Worm (Caenorhabditis elegans) whole organism, young adult: ENCODE measurements around the gene F44E2.9.

ENCODE experiments used
- B0035.1 ChIP-seq: sonication (generic microtip); optimal IDR thresholded peaks from 2 replicates; lab custom pipeline; 2016; ENCODE audit warnings: missing genetic modification characterization, mild to moderate bottlenecking, missing compliant biosample characterization, missing genotype, missing genetic modification reagents
- B0261.1 ChIP-seq: sonication (generic microtip); optimal IDR thresholded peaks from 2 replicates; lab custom pipeline; 2016; ENCODE audit warnings: mild to moderate bottlenecking, missing genetic modification characterization, moderate library complexity, missing compliant biosample characterization
- B0336.3 ChIP-seq: fragments of 200-800 bp; sonication (Bioruptor generic); IDR thresholded peaks from 2 replicates; pipeline ENCODE4 v1.3.6; 2022; ENCODE audit warnings: missing genetic modification characterization, missing compliant biosample characterization
- C06A6.2 ChIP-seq: fragments of 200-800 bp; sonication (Bioruptor generic); conservative IDR thresholded peaks from 2 replicates; pipeline ENCODE4 v1.3.6; 2022; ENCODE audit warnings: missing genetic modification characterization, missing compliant biosample characterization
- C17E4.6 ChIP-seq: fragments of 200-800 bp; sonication (Bioruptor generic); IDR thresholded peaks from 2 replicates; pipeline ENCODE4 v1.3.6; 2022; ENCODE audit warnings: missing genetic modification reagents, missing genetic modification characterization, missing compliant biosample characterization
- F23B12.7 ChIP-seq: sonication (generic microtip); optimal IDR thresholded peaks from 2 replicates; lab custom pipeline; 2017; ENCODE audit warnings: missing genetic modification characterization, mild to moderate bottlenecking, missing compliant biosample characterization, antibody characterized with exemption, moderate library complexity; ENCODE audit not compliant: insufficient read depth
- F33H1.4 ChIP-seq: fragments of 200-800 bp; sonication (Bioruptor generic); IDR thresholded peaks from 2 replicates; pipeline ENCODE4 v1.3.6; 2022; ENCODE audit warnings: missing genetic modification reagents, missing genetic modification characterization, missing compliant biosample characterization
- F49E8.2 ChIP-seq: sonication (generic microtip); optimal IDR thresholded peaks from 3 replicates; lab custom pipeline; 2017; ENCODE audit warnings: missing genetic modification characterization, mild to moderate bottlenecking, missing compliant biosample characterization, antibody characterized with exemption, moderate library complexity; ENCODE audit not compliant: insufficient read depth
- F52B5.7 ChIP-seq: sonication (generic microtip); optimal IDR thresholded peaks from 2 replicates; lab custom pipeline; 2016; ENCODE audit warnings: mild to moderate bottlenecking, missing genetic modification characterization, missing compliant biosample characterization
- Y53G8AR.9 ChIP-seq: fragments of 200-800 bp; sonication (Bioruptor generic); conservative IDR thresholded peaks from 2 replicates; pipeline ENCODE4 v1.3.6; 2022; ENCODE audit warnings: missing genetic modification reagents, missing genetic modification characterization, missing compliant biosample characterization
- Y95B8A.8 ChIP-seq: fragments of 200-800 bp; sonication (Bioruptor generic); IDR thresholded peaks from 2 replicates; pipeline ENCODE4 v1.3.6; 2022; ENCODE audit warnings: missing genetic modification reagents, missing genetic modification characterization, missing compliant biosample characterization
- atf-7 ChIP-seq: sonication (generic microtip); optimal IDR thresholded peaks from 2 replicates; lab custom pipeline; 2017; ENCODE audit warnings: mild to moderate bottlenecking, missing genetic modification characterization, missing compliant biosample characterization
- bed-1 ChIP-seq: fragments of 200-800 bp; sonication (Bioruptor generic); IDR thresholded peaks from 2 replicates; pipeline ENCODE4 v1.3.6; 2022; ENCODE audit warnings: missing genetic modification reagents, missing genetic modification characterization, missing compliant biosample characterization
- ceh-100 ChIP-seq: fragments of 200-800 bp; sonication (Bioruptor generic); IDR thresholded peaks from 2 replicates; pipeline ENCODE4 v1.3.6; 2022; ENCODE audit warnings: missing genetic modification reagents, missing genetic modification characterization, missing compliant biosample characterization
- chd-7 ChIP-seq: sonication (generic microtip); optimal IDR thresholded peaks from 2 replicates; lab custom pipeline; 2016; ENCODE audit warnings: mild to moderate bottlenecking, missing genetic modification characterization, moderate library complexity, missing compliant biosample characterization
- die-1 ChIP-seq: sonication (generic microtip); optimal IDR thresholded peaks from 2 replicates; lab custom pipeline; 2016; ENCODE audit warnings: missing genotype, mild to moderate bottlenecking, missing genetic modification characterization, missing compliant biosample characterization
- dpl-1 ChIP-seq: fragments of 150-350 bp; optimal IDR thresholded peaks from 2 replicates; lab custom pipeline; 2014; ENCODE audit warnings: missing biosample characterization, missing genetic modification reagents, missing genetic modification characterization
- efl-1 ChIP-seq: fragments of 150-350 bp; optimal IDR thresholded peaks from 2 replicates; lab custom pipeline; 2014; ENCODE audit warnings: missing biosample characterization, missing genetic modification reagents, missing genetic modification characterization
- egl-44 ChIP-seq: fragments of 200-800 bp; sonication (Bioruptor generic); IDR thresholded peaks from 2 replicates; pipeline ENCODE4 v1.3.6; 2022; ENCODE audit warnings: missing genetic modification reagents, missing genetic modification characterization, missing compliant biosample characterization
- gei-17 ChIP-seq: fragments of 200-800 bp; sonication (Bioruptor generic); optimal IDR thresholded peaks from 2 replicates; lab custom pipeline; 2018; ENCODE audit warnings: mild to moderate bottlenecking, missing genetic modification characterization, missing compliant biosample characterization
- hlh-12 ChIP-seq: sonication (generic microtip); optimal IDR thresholded peaks from 2 replicates; lab custom pipeline; 2016; ENCODE audit warnings: missing genetic modification characterization, missing compliant biosample characterization
- hsf-1 ChIP-seq: fragments of 200-800 bp; sonication (Bioruptor generic); IDR thresholded peaks from 2 replicates; pipeline ENCODE4 v1.3.6; 2022; ENCODE audit warnings: missing genetic modification reagents, missing genetic modification characterization, missing compliant biosample characterization
- lin-26 ChIP-seq: fragments of 200-800 bp; sonication (Bioruptor generic); IDR thresholded peaks from 2 replicates; pipeline ENCODE4 v1.3.6; 2022; ENCODE audit warnings: missing genetic modification reagents, missing genetic modification characterization, missing compliant biosample characterization
- lin-35 ChIP-seq, 3 experiments: fragments of 150-350 bp in 2 of 3; sonication (generic microtip) in 1 of 3; optimal IDR thresholded peaks; 2 replicates each; lab custom pipeline; 2014 to 2018; ENCODE audit warnings: missing biosample characterization in 3 of 3, missing genetic modification characterization in 3 of 3, missing genetic modification reagents in 3 of 3
- lin-54 ChIP-seq: fragments of 200-800 bp; sonication (Bioruptor generic); optimal IDR thresholded peaks from 2 replicates; lab custom pipeline; 2018; ENCODE audit warnings: mild to moderate bottlenecking, missing genetic modification characterization, missing compliant biosample characterization
- madf-10 ChIP-seq: sonication (generic microtip); optimal IDR thresholded peaks from 2 replicates; lab custom pipeline; 2016; ENCODE audit warnings: mild to moderate bottlenecking, missing genetic modification characterization, missing compliant biosample characterization
- mcd-1 ChIP-seq: fragments of 200-800 bp; sonication (Bioruptor generic); IDR thresholded peaks from 2 replicates; pipeline ENCODE4 v1.3.6; 2022; ENCODE audit warnings: missing genetic modification reagents, missing genetic modification characterization, missing compliant biosample characterization
- mel-28 ChIP-seq: sonication (generic microtip); optimal IDR thresholded peaks from 2 replicates; lab custom pipeline; 2016; ENCODE audit warnings: borderline replicate concordance, mild to moderate bottlenecking, missing genetic modification characterization, missing compliant biosample characterization
- nhr-80 ChIP-seq: sonication (generic microtip); optimal IDR thresholded peaks from 2 replicates; lab custom pipeline; 2016; ENCODE audit warnings: missing genetic modification characterization, missing compliant biosample characterization
- rpc-1 ChIP-seq, 2 experiments: fragments of 150-350 bp in 1 of 2; sonication (generic microtip) in 1 of 2; optimal IDR thresholded peaks; 2 replicates each; lab custom pipeline; 2014 to 2018; ENCODE audit warnings: missing biosample characterization in 1 of 2, missing genetic modification characterization in 1 of 2, missing genetic modification reagents in 1 of 2, missing genotype in 1 of 2
- tbp1 ChIP-seq: fragments of 200-800 bp; sonication (Bioruptor generic); optimal IDR thresholded peaks from 2 replicates; lab custom pipeline; 2018; ENCODE audit warnings: mild to moderate bottlenecking, missing genetic modification characterization, missing compliant biosample characterization
- unc-130 ChIP-seq: sonication (generic microtip); optimal IDR thresholded peaks from 2 replicates; lab custom pipeline; 2016; ENCODE audit warnings: missing genetic modification reagents, missing genetic modification characterization, missing compliant biosample characterization
- ztf-18 ChIP-seq: sonication (generic microtip); optimal IDR thresholded peaks from 2 replicates; lab custom pipeline; 2016; ENCODE audit warnings: missing genotype, mild to moderate bottlenecking, missing genetic modification characterization, missing compliant biosample characterization
- ztf-6 ChIP-seq: fragments of 200-800 bp; sonication (Bioruptor generic); IDR thresholded peaks from 2 replicates; pipeline ENCODE4 v1.3.6; 2022; ENCODE audit warnings: missing genetic modification reagents, missing genetic modification characterization, missing compliant biosample characterization

Gene F44E2.9

DNA sequence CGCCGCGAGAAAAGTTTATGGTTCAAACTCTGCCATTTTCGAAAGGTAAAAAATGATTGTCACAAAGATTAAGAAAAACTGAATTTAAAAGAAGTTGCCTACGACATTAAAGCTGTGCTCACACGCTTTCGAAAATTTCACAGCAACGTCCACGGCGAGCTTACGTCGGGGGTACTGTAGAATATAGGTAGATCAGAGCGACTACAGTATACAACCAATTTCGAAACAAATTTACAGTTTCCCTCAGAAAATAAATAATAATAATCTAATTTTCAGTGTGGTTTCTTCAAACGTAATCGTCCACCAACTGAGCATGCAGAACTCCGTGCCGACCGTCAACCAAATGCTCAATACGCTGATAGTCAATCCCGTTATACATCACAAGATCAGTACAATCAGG is 25.8 kb downstream of the F44E2.9 start:
- TF ChIP-seq B0261.1 (tag; lab: Kevin White, UChicago) (no peak), mel-28 (no peak), ztf-6 (GFP tag; lab: Robert Waterston, UW) (no peak), B0035.1 (tag; lab: Kevin White, UChicago) (no peak), Y53G8AR.9 (0 out of 2 replicates have a peak, but pooled peaks have one; percentile 19)

DNA sequence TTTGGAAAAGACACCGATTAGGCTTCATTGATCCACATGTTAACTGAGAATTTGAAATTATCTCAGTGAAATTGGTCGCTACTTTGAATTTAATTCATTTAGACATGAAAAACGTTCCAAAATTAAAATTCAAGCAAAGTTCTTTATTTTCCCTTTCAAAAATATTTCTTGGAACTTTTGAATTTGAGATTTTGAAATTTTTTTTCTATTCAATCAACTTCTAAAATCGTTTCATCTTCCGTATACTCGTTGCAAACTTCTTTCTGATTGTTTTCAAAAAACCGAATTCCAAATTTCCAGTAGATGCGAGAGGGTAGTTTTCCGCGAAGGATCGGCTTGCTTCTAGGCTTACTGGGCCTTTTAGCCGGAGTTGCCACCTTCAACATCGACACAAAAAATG is 31.7 kb downstream of the F44E2.9 start, which contains the start of gene pat-2:
Gene pat-2 (plus strand): TSS at position 301 of the 400 bp plus-strand sequence.
- TF ChIP-seq C17E4.6 (GFP tag; lab: Robert Waterston, UW) (no peak), C06A6.2 (GFP tag; lab: Robert Waterston, UW) (no peak), B0336.3 (GFP tag; lab: Robert Waterston, UW) (no peak), tbp1 (GFP tag; lab: Kevin White, UChicago) (no peak), madf-10 (tag; lab: Kevin White, UChicago) (no peak), ztf-18 (tag; lab: Kevin White, UChicago) (no peak), Y95B8A.8 (GFP tag; lab: Robert Waterston, UW) (no peak), hsf-1 (no peak), F49E8.2 (tag; lab: Kevin White, UChicago) (no peak), F52B5.7 (no peak)

DNA sequence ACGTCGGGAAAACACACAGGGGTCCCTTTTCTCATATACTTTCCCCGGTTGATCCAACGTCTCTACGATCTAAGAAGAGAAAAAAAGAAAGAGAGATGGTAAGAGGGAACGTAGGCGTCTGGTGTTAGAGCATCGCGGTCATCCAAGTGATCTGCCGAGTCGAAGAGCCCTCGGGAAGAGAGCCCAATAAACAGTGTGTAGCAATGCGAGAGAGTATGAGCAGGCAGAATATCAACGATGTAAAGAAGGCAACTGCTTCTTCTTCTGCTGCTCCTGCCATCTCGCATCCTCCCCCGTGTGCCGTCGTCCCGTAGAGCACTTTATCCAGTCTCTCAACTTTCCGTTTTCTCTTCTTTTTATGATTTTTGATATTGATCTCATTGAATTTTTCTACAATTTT is 34.6 kb downstream of the F44E2.9 start:
- TF ChIP-seq F49E8.2 (tag; lab: Kevin White, UChicago) (no peak), gei-17 (GFP tag; lab: Kevin White, UChicago) (no peak), ceh-100 (GFP tag; lab: Robert Waterston, UW) (no peak), chd-7 (no peak), egl-44 (GFP tag; lab: Robert Waterston, UW) (no peak), bed-1 (GFP tag; lab: Robert Waterston, UW) (no peak), B0035.1 (tag; lab: Kevin White, UChicago) (no peak), F33H1.4 (GFP tag; lab: Robert Waterston, UW) (no peak), unc-130 (GFP tag; lab: Kevin White, UChicago) (no peak)

DNA sequence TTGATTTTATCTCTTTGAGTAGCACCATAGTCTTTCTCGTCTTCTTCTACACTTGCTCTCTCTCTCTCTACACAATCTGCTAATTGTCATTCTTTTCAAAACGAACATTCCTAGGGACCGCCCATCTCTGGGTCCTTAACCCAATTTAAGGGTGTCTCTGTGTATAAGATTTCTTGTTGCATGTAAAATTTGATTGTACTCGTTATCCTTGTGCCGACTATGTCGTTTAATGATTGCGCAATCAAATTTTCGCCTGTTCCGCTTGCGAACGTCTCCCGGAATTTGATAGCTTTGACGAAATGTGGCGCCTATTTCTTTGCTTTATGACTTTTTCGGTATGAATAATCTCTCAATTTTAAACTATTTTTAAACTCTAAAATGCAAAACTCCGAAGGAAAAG is 39.2 kb downstream of the F44E2.9 start:
- no peak for TF ChIP-seq F49E8.2 (tag; lab: Kevin White, UChicago)
- no peak for TF ChIP-seq hlh-12 (tag; lab: Kevin White, UChicago)
- no peak for TF ChIP-seq lin-26 (GFP tag; lab: Robert Waterston, UW)
- no peak for TF ChIP-seq die-1 (tag; lab: Kevin White, UChicago)
- no peak for TF ChIP-seq rpc-1 (optimal IDR thresholded peaks at IDR 0.05; lab: Kevin White, UChicago)
- TF ChIP-seq rpc-1 (tag; optimal IDR thresholded peaks at IDR 0.05; lab: Kevin White, UChicago) = no peak

DNA sequence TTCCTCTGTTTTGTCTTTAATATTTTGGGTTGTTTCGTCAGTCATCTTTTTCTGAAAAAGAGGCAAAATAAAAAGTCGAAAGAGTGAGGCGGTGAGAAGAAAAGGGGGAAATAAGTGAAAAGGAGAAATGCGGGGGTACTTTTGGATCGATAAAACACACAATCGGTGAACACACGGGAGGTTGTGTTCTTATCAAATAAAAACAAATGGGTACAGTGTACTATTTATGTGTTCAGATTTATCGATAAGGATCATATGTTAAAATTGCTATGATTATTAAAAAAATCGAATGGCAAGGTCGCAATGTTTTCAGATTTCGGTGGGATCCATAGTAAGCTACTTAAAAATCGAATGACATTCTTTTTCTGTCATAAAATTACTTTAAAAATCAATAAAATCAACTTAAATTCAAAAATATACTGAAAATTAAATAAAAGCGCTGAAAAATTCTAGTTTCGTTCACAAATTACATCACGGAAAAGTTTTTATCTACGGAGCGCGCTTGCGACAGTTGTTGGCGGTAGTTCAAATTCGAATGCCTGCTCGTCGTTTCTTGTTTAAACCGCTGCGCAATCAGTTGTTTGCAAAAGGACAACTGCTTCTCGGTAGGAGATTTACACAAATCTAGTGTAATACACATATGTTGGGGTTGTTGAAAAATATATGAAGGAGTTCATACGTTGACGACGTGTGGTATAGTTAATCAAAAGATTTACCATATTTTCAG is 40.9 kb downstream of the F44E2.9 start, which contains the start of gene prx-19:
Gene prx-19 (minus strand): TSS at position 51 of the 727 bp plus-strand sequence.
- TF ChIP-seq lin-35 (GFP tag; optimal IDR thresholded peaks at IDR 0.05; lab: Kevin White, UChicago) = peak in 1 of 3 experiments; percentile 81
- TF ChIP-seq dpl-1 (GFP tag; lab: Kevin White, UChicago) = peak; percentile 67
- no peak for TF ChIP-seq atf-7 (tag; lab: Kevin White, UChicago)
- TF ChIP-seq lin-54 (GFP tag; lab: Kevin White, UChicago) = peak; percentile 80
- peak; percentile 5 for TF ChIP-seq nhr-80 (tag; lab: Kevin White, UChicago)
- TF ChIP-seq efl-1 (GFP tag; lab: Kevin White, UChicago) = peak; percentile 72
- TF ChIP-seq mcd-1 = peak; percentile 83
- TF ChIP-seq F23B12.7 (tag; lab: Kevin White, UChicago) = peak; percentile 22
- no peak for TF ChIP-seq hsf-1
